Fruit fly (Drosophila melanogaster) whole organism, prepupa: ENCODE measurements around the gene Sec71.

Experiments
- Blimp-1 ChIP-seq: fragments of 200-800 bp; sonication (Bioruptor generic); optimal IDR thresholded peaks from 3 replicates; lab custom pipeline; 2017; ENCODE audit warnings: missing biosample characterization, missing genetic modification characterization, mild to moderate bottlenecking, moderate library complexity, missing genetic modification reagents
- CG10631 ChIP-seq: fragments of 200-800 bp; sonication (Bioruptor generic); optimal IDR thresholded peaks from 2 replicates; lab custom pipeline; 2016; ENCODE audit warnings: missing biosample characterization, missing genetic modification characterization
- CG10669 ChIP-seq: fragments of 200-800 bp; sonication (Bioruptor generic); optimal IDR thresholded peaks from 3 replicates; lab custom pipeline; 2018; ENCODE audit warnings: missing biosample characterization, mild to moderate bottlenecking, missing genetic modification characterization, moderate library complexity
- CG11294 ChIP-seq: fragments of 200-800 bp; sonication (Bioruptor generic); IDR thresholded peaks from 2 replicates; pipeline ENCODE4 v1.3.6; 2022; ENCODE audit warnings: missing biosample characterization, missing genetic modification characterization
- CG11762 ChIP-seq: fragments of 200-800 bp; sonication (Bioruptor generic); optimal IDR thresholded peaks from 3 replicates; lab custom pipeline; 2016; ENCODE audit warnings: missing biosample characterization, missing genetic modification characterization; ENCODE audit not compliant: insufficient read depth
- CG11902 ChIP-seq: fragments of 200-800 bp; sonication (Bioruptor generic); optimal IDR thresholded peaks from 3 replicates; lab custom pipeline; 2016; ENCODE audit warnings: missing biosample characterization, missing genetic modification characterization
- CG15336 ChIP-seq: fragments of 200-800 bp; sonication (Bioruptor generic); IDR thresholded peaks from 2 replicates; pipeline ENCODE4 v1.3.6; 2022; ENCODE audit warnings: missing biosample characterization, missing genetic modification characterization
- CG3032 ChIP-seq: fragments of 200-800 bp; optimal IDR thresholded peaks from 2 replicates; lab custom pipeline; 2019; ENCODE audit warnings: missing biosample characterization, mild to moderate bottlenecking, missing genetic modification characterization, moderate library complexity
- CG31627 ChIP-seq: fragments of 200-800 bp; sonication (Bioruptor generic); optimal IDR thresholded peaks from 3 replicates; lab custom pipeline; 2016; ENCODE audit warnings: missing biosample characterization, missing genetic modification characterization
- CG32006 ChIP-seq: fragments of 200-800 bp; sonication (Bioruptor generic); optimal IDR thresholded peaks from 3 replicates; lab custom pipeline; 2017; ENCODE audit warnings: missing biosample characterization, mild to moderate bottlenecking, missing genetic modification characterization
- CG34406 ChIP-seq: fragments of 200-800 bp; sonication (Bioruptor generic); optimal IDR thresholded peaks from 3 replicates; lab custom pipeline; 2016; ENCODE audit warnings: missing biosample characterization, missing genetic modification characterization
- CG3919 ChIP-seq: fragments of 200-800 bp; sonication (Bioruptor generic); optimal IDR thresholded peaks from 3 replicates; lab custom pipeline; 2016; ENCODE audit warnings: missing biosample characterization, missing genetic modification characterization
- CG4318 ChIP-seq: fragments of 200-800 bp; sonication (Bioruptor generic); optimal IDR thresholded peaks from 3 replicates; lab custom pipeline; 2017; ENCODE audit warnings: missing biosample characterization, mild to moderate bottlenecking, missing genetic modification characterization
- CG6163 ChIP-seq: fragments of 200-800 bp; sonication (Bioruptor generic); IDR thresholded peaks from 3 replicates; pipeline ENCODE4 v1.3.6; 2022; ENCODE audit warnings: missing biosample characterization, missing genetic modification characterization
- CG6276 ChIP-seq: fragments of 200-800 bp; sonication (Bioruptor generic); optimal IDR thresholded peaks from 2 replicates; lab custom pipeline; 2017; ENCODE audit warnings: missing biosample characterization, mild to moderate bottlenecking, missing genetic modification characterization
- CG6792 ChIP-seq: fragments of 200-800 bp; sonication (Bioruptor generic); optimal IDR thresholded peaks from 3 replicates; lab custom pipeline; 2016; ENCODE audit warnings: missing biosample characterization, missing genetic modification characterization
- CG6808 ChIP-seq: fragments of 200-800 bp; sonication (Bioruptor generic); optimal IDR thresholded peaks from 3 replicates; lab custom pipeline; 2017; ENCODE audit warnings: missing biosample characterization, missing genetic modification characterization, mild to moderate bottlenecking, moderate library complexity, missing genetic modification reagents
- CG7368 ChIP-seq: fragments of 200-800 bp; sonication (Bioruptor generic); optimal IDR thresholded peaks from 3 replicates; lab custom pipeline; 2016; ENCODE audit warnings: missing biosample characterization, missing genetic modification characterization
- CG8119 ChIP-seq: fragments of 200-800 bp; sonication (Bioruptor generic); IDR thresholded peaks from 3 replicates; pipeline ENCODE4 v1.3.6; 2022; ENCODE audit warnings: missing biosample characterization, missing genetic modification characterization
- CG8319 ChIP-seq: fragments of 200-800 bp; sonication (Bioruptor generic); optimal IDR thresholded peaks from 3 replicates; lab custom pipeline; 2016; ENCODE audit warnings: missing biosample characterization, missing genetic modification characterization
- CG9139 ChIP-seq: fragments of 200-800 bp; sonication (Bioruptor generic); optimal IDR thresholded peaks from 3 replicates; lab custom pipeline; 2017; ENCODE audit warnings: missing biosample characterization, mild to moderate bottlenecking, missing genetic modification characterization
- Eip75B ChIP-seq: fragments of 200-800 bp; sonication (Bioruptor generic); optimal IDR thresholded peaks from 3 replicates; lab custom pipeline; 2016; ENCODE audit warnings: missing biosample characterization, missing genetic modification characterization
- Eip78C ChIP-seq: fragments of 200-800 bp; sonication (Bioruptor generic); peaks from one replicate; lab custom pipeline; 2016; ENCODE audit warnings: missing biosample characterization, missing genetic modification characterization
- Eip93F ChIP-seq: fragments of 200-800 bp; sonication (Bioruptor generic); optimal IDR thresholded peaks from 2 replicates; lab custom pipeline; 2016; ENCODE audit warnings: missing biosample characterization, mild to moderate bottlenecking, missing genetic modification characterization
- Gug ChIP-seq: fragments of 200-800 bp; sonication (Bioruptor generic); IDR thresholded peaks from 2 replicates; pipeline ENCODE4 v1.3.6; 2022; ENCODE audit warnings: missing biosample characterization, missing genetic modification characterization
- Hr38 ChIP-seq: sonication (Bioruptor generic); optimal IDR thresholded peaks from 2 replicates; lab custom pipeline; 2016; ENCODE audit warnings: missing biosample characterization, missing genetic modification characterization
- Hr39 ChIP-seq: fragments of 200-800 bp; sonication (Bioruptor generic); optimal IDR thresholded peaks from 2 replicates; lab custom pipeline; 2016; ENCODE audit warnings: missing biosample characterization, missing genetic modification characterization
- Hr4 ChIP-seq: fragments of 200-800 bp; sonication (Bioruptor generic); optimal IDR thresholded peaks from 3 replicates; lab custom pipeline; 2016; ENCODE audit warnings: missing biosample characterization, missing genetic modification characterization
- Lpt ChIP-seq: fragments of 200-800 bp; sonication (Bioruptor generic); optimal IDR thresholded peaks from 3 replicates; lab custom pipeline; 2016; ENCODE audit warnings: missing biosample characterization, missing genetic modification characterization
- Met ChIP-seq: fragments of 200-800 bp; sonication (Bioruptor generic); optimal IDR thresholded peaks from 3 replicates; lab custom pipeline; 2016; ENCODE audit warnings: missing biosample characterization, missing genetic modification characterization
- OdsH ChIP-seq: fragments of 200-800 bp; sonication (Bioruptor generic); optimal IDR thresholded peaks from 3 replicates; lab custom pipeline; 2016; ENCODE audit warnings: missing biosample characterization, missing genetic modification characterization
- Sox102F ChIP-seq: fragments of 200-800 bp; sonication (Bioruptor generic); optimal IDR thresholded peaks from 2 replicates; lab custom pipeline; 2016; ENCODE audit warnings: missing biosample characterization, mild to moderate bottlenecking, missing genetic modification characterization
- Sox14 ChIP-seq: fragments of 200-800 bp; sonication (Bioruptor generic); optimal IDR thresholded peaks from 3 replicates; lab custom pipeline; 2016; ENCODE audit warnings: missing biosample characterization, missing genetic modification characterization
- Sox15 ChIP-seq: fragments of 200-800 bp; sonication (Bioruptor generic); optimal IDR thresholded peaks from 3 replicates; lab custom pipeline; 2016; ENCODE audit warnings: missing biosample characterization, missing genetic modification characterization
- achi ChIP-seq: fragments of 200-800 bp; sonication (Bioruptor generic); optimal IDR thresholded peaks from 3 replicates; lab custom pipeline; 2016; ENCODE audit warnings: missing biosample characterization, missing genetic modification characterization
- cyc ChIP-seq: fragments of 200-800 bp; sonication (Bioruptor generic); optimal IDR thresholded peaks from 3 replicates; lab custom pipeline; 2016; ENCODE audit warnings: missing biosample characterization, missing genetic modification characterization
- dac ChIP-seq: fragments of 200-800 bp; sonication (Bioruptor generic); optimal IDR thresholded peaks from 2 replicates; lab custom pipeline; 2017; ENCODE audit warnings: missing biosample characterization, mild to moderate bottlenecking, missing genetic modification characterization
- esn ChIP-seq: fragments of 200-800 bp; sonication (Bioruptor generic); optimal IDR thresholded peaks from 2 replicates; lab custom pipeline; 2016; ENCODE audit warnings: missing biosample characterization, mild to moderate bottlenecking, missing genetic modification characterization, moderate library complexity
- fd59A ChIP-seq: fragments of 200-800 bp; sonication (Bioruptor generic); optimal IDR thresholded peaks from 2 replicates; lab custom pipeline; 2017; ENCODE audit warnings: missing biosample characterization, mild to moderate bottlenecking, missing genetic modification characterization, missing genetic modification reagents
- fd85E ChIP-seq: fragments of 200-800 bp; sonication (Bioruptor generic); optimal IDR thresholded peaks from 3 replicates; lab custom pipeline; 2016; ENCODE audit warnings: missing biosample characterization, missing genetic modification characterization
- fkh ChIP-seq: fragments of 200-800 bp; sonication (Bioruptor generic); optimal IDR thresholded peaks from 3 replicates; lab custom pipeline; 2017; ENCODE audit warnings: missing biosample characterization, mild to moderate bottlenecking, missing genetic modification characterization, moderate library complexity
- lz ChIP-seq: fragments of 200-800 bp; sonication (Bioruptor generic); optimal IDR thresholded peaks from 3 replicates; lab custom pipeline; 2016; ENCODE audit warnings: missing biosample characterization, missing genetic modification characterization
- ss ChIP-seq, 2 experiments: fragments of 200-800 bp; sonication (Bioruptor generic); optimal IDR thresholded peaks; 2 replicates in 1 of 2; 3 replicates in 1 of 2; lab custom pipeline; 2017 to 2018; ENCODE audit warnings: mild to moderate bottlenecking in 2 of 2, missing biosample characterization in 2 of 2, missing genetic modification characterization in 2 of 2, moderate library complexity in 1 of 2
- svp ChIP-seq: fragments of 200-800 bp; sonication (Bioruptor generic); peaks from one replicate; lab custom pipeline; 2016; ENCODE audit warnings: missing biosample characterization, missing genetic modification characterization
- topi ChIP-seq: fragments of 200-800 bp; sonication (Bioruptor generic); optimal IDR thresholded peaks from 3 replicates; lab custom pipeline; 2016; ENCODE audit warnings: missing biosample characterization, missing genetic modification characterization
- vri ChIP-seq: fragments of 200-800 bp; sonication (Bioruptor generic); optimal IDR thresholded peaks from 3 replicates; lab custom pipeline; 2016; ENCODE audit warnings: missing biosample characterization, mild to moderate bottlenecking, missing genetic modification characterization

The Sec71 gene

dm6 chr2L:13838647-13839390 is 45.5 kb downstream of the Sec71 start:
- no peak for TF ChIP-seq CG11762
- no peak for TF ChIP-seq cyc (GFP tag; lab: Kevin White, UChicago)
- peak; percentile 3 for TF ChIP-seq Hr39 (GFP tag; lab: Kevin White, UChicago)
- TF ChIP-seq Gug (GFP tag; lab: Robert Waterston, UW): no peak
- no peak for TF ChIP-seq Lpt (GFP tag; lab: Kevin White, UChicago)
- 0 out of 2 replicates have a peak, but pooled peaks have one; percentile 18 for TF ChIP-seq CG15336 (GFP tag; lab: Robert Waterston, UW)
- TF ChIP-seq Sox15 (GFP tag; lab: Kevin White, UChicago): no peak
- no peak for TF ChIP-seq CG6276 (GFP tag; lab: Kevin White, UChicago)
- TF ChIP-seq vri (GFP tag; lab: Kevin White, UChicago): peak; percentile 3
- peak; percentile 30 for TF ChIP-seq Met (GFP tag; lab: Kevin White, UChicago)
- peak; percentile 42 for TF ChIP-seq fkh (GFP tag; lab: Kevin White, UChicago)
- peak; percentile 68 for TF ChIP-seq Eip78C (GFP tag; lab: Kevin White, UChicago)
- no peak for TF ChIP-seq CG11294 (GFP tag; lab: Robert Waterston, UW)
- no peak for TF ChIP-seq Hr4
- no peak for TF ChIP-seq achi (GFP tag; lab: Kevin White, UChicago)
- peak; percentile 20 for TF ChIP-seq lz (GFP tag; lab: Kevin White, UChicago)
- no peak for TF ChIP-seq CG3032 (tag; lab: Kevin White, UChicago)
- no peak for TF ChIP-seq Hr38
- no peak for TF ChIP-seq CG7368 (GFP tag; lab: Kevin White, UChicago)
- TF ChIP-seq Eip93F (GFP tag; lab: Kevin White, UChicago): peak; percentile 7
- TF ChIP-seq topi (GFP tag; lab: Kevin White, UChicago): no peak
- no peak for TF ChIP-seq fd59A (GFP tag; lab: Kevin White, UChicago)
- TF ChIP-seq CG31627 (GFP tag; lab: Kevin White, UChicago): peak; percentile 17
- TF ChIP-seq CG11902 (GFP tag; lab: Kevin White, UChicago): no peak

DNA sequence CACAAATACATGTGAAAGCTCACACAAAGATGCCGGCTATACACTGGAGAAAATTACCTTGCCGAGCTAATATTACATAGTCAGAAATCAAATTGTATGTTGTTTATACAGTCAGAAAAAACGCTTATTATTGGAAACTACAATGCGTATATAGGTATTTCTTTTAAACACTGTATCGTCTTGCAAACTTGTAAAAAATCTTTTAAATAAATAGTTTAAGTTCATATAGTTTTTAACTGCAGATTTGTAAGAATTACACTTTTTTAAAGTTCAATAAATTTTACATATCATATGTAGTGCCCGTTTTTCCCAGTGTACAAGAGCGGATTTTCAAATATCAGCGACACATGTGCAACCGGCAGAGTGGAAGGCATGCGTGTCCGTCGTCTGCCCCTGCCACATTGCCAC is 46.4 kb downstream of the Sec71 start:
- TF ChIP-seq Lpt (GFP tag; lab: Kevin White, UChicago) (peak; percentile 93), CG11294 (GFP tag; lab: Robert Waterston, UW) (peak; percentile 87), fd59A (GFP tag; lab: Kevin White, UChicago) (peak; percentile 76), CG6808 (GFP tag; lab: Kevin White, UChicago) (peak; percentile 79), CG11902 (GFP tag; lab: Kevin White, UChicago) (peak; percentile 77), dac (GFP tag; lab: Kevin White, UChicago) (peak; percentile 75), Sox14 (peak; percentile 93), Hr39 (GFP tag; lab: Kevin White, UChicago) (peak; percentile 94), CG31627 (GFP tag; lab: Kevin White, UChicago) (peak; percentile 94), CG3919 (GFP tag; lab: Kevin White, UChicago) (peak; percentile 92), CG6792 (GFP tag; lab: Kevin White, UChicago) (peak; percentile 89), Sox102F (GFP tag; lab: Kevin White, UChicago) (peak; percentile 91), CG15336 (GFP tag; lab: Robert Waterston, UW) (peak; percentile 94), lz (GFP tag; lab: Kevin White, UChicago) (peak; percentile 94), CG8119 (peak; percentile 96), CG8319 (peak; percentile 77), ss (GFP tag; optimal IDR thresholded peaks at IDR 0.05; lab: Kevin White, UChicago) (peak in 1 of 2 experiments; percentile 79), Hr4 (peak; percentile 95), svp (GFP tag; lab: Kevin White, UChicago) (peak; percentile 93), Eip93F (GFP tag; lab: Kevin White, UChicago) (peak; percentile 74), esn (GFP tag; lab: Kevin White, UChicago) (peak; percentile 97), fd85E (GFP tag; lab: Kevin White, UChicago) (peak; percentile 53), CG10669 (peak; percentile 82), CG10631 (GFP tag; lab: Kevin White, UChicago) (peak; percentile 88), cyc (GFP tag; lab: Kevin White, UChicago) (peak; percentile 91), CG4318 (GFP tag; lab: Kevin White, UChicago) (peak; percentile 90), OdsH (GFP tag; lab: Kevin White, UChicago) (peak; percentile 93), Met (GFP tag; lab: Kevin White, UChicago) (peak; percentile 96), Eip75B (GFP tag; lab: Kevin White, UChicago) (peak; percentile 92), CG9139 (GFP tag; lab: Kevin White, UChicago) (no peak), CG3032 (tag; lab: Kevin White, UChicago) (peak; percentile 84), fkh (GFP tag; lab: Kevin White, UChicago) (no peak), CG32006 (GFP tag; lab: Kevin White, UChicago) (peak; percentile 95), CG6163 (peak; percentile 86; the same call in 2 of the 3 replicates), Hr38 (no peak), CG34406 (GFP tag; lab: Kevin White, UChicago) (peak; percentile 90), Blimp-1 (GFP tag; lab: Kevin White, UChicago) (peak; percentile 79)
